Fruit fly (Drosophila melanogaster): ENCODE results near the gene sl.

DNA sequence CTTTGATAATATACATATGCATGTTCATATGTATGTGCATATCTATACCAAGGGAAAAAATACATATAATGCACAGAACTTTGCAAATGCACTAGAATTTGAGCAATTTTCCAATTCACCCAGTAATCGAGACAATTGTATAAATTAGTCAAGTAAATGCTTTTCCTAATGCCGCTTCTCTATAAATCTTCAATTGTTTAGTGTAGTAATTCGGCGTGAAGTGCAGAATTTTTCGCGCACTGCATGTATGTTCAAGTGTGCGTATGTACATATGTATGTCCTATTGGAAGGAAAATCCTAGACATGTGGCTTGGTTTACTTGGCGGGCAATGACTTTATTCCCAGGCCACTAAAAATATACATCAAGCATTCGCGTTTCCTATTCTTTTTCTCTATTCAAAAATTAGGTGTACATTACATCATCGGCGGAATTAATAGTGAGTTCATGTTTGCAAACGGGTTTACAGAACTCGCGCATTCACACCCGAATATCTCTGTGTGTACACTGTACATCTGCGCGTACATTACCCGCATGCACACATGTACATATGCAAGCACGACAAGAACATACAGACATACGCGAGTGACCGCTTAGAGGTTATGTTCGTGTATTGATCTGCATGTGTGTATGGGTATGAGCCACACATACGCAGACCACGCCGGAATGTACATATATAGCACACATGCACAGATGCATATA is 31.1 kb upstream of the sl start:
- no peak for TF ChIP-seq ttk (optimal IDR thresholded peaks at IDR 0.05)
- no peak for TF ChIP-seq psq (optimal IDR thresholded peaks at IDR 0.05)
- no peak for TF ChIP-seq insv (optimal IDR thresholded peaks at IDR 0.05)

Measured in Kc167 (cell line).